Worm (Caenorhabditis elegans) whole organism, L4 larva: Measurements from ENCODE around the gene hda-2.
A peak's percentile ranks its signal among the peaks of the same experiment; 100 is the strongest.

Experiments used
- D1046.2 ChIP-seq: fragments of 200-800 bp; sonication (Bioruptor generic); IDR thresholded peaks from 2 replicates; pipeline ENCODE4 v1.3.6; 2022; ENCODE audit warnings: missing genetic modification characterization, missing compliant biosample characterization
- F26F4.8 ChIP-seq: fragments of 200-800 bp; sonication (Bioruptor generic); conservative IDR thresholded peaks from 2 replicates; pipeline ENCODE4 v1.3.6; 2022; ENCODE audit warnings: missing genetic modification characterization, missing compliant biosample characterization
- F49E8.2 ChIP-seq: sonication (generic microtip); optimal IDR thresholded peaks from 2 replicates; lab custom pipeline; 2016; ENCODE audit warnings: missing compliant biosample characterization, mild to moderate bottlenecking, missing genetic modification characterization, borderline replicate concordance
- Y75B8A.6 ChIP-seq: fragments of 200-800 bp; sonication (Bioruptor generic); IDR thresholded peaks from 2 replicates; pipeline ENCODE4 v1.3.6; 2022; ENCODE audit warnings: missing genetic modification reagents, missing genetic modification characterization, missing compliant biosample characterization
- ZK337.2 ChIP-seq: fragments of 200-800 bp; sonication (Bioruptor generic); IDR thresholded peaks from 2 replicates; pipeline ENCODE4 v1.3.6; 2022; ENCODE audit warnings: missing genetic modification reagents, missing genetic modification characterization, missing compliant biosample characterization
- ZK546.5 ChIP-seq, 2 experiments: sonication (generic microtip); optimal IDR thresholded peaks; 2 replicates each; lab custom pipeline; 2017; ENCODE audit warnings: missing biosample characterization in 2 of 2, missing genetic modification characterization in 2 of 2
- aha-1 ChIP-seq: fragments of 150-350 bp; peaks from one replicate; lab custom pipeline; 2014; ENCODE audit warnings: missing biosample characterization, missing genetic modification characterization
- ama-1 ChIP-seq: fragments of 150-350 bp; optimal IDR thresholded peaks from 2 replicates; lab custom pipeline; 2014; ENCODE audit warnings: inconsistent platforms, mixed read lengths
- ceh-20 ChIP-seq: fragments of 200-800 bp; sonication (Bioruptor generic); IDR thresholded peaks from 2 replicates; pipeline ENCODE4 v1.3.6; 2022; ENCODE audit warnings: missing genetic modification reagents, missing genetic modification characterization, missing compliant biosample characterization
- daf-12 ChIP-seq: fragments of 150-350 bp; optimal IDR thresholded peaks from 2 replicates; lab custom pipeline; 2014; ENCODE audit warnings: missing biosample characterization, missing genetic modification reagents, missing genetic modification characterization
- daf-16 ChIP-seq, 3 experiments: sonication (generic microtip); optimal IDR thresholded peaks; 2 replicates each; lab custom pipeline; 2016 to 2017; ENCODE audit warnings: missing genetic modification characterization in 3 of 3, missing genetic modification reagents in 3 of 3, mild to moderate bottlenecking in 2 of 3, missing compliant biosample characterization in 2 of 3, missing biosample characterization in 1 of 3, moderate library complexity in 1 of 3
- dmd-6 ChIP-seq: fragments of 200-800 bp; sonication (Bioruptor generic); IDR thresholded peaks from 2 replicates; pipeline ENCODE4 v1.3.6; 2022; ENCODE audit warnings: missing genetic modification reagents, missing genetic modification characterization, missing compliant biosample characterization
- dve-1 ChIP-seq: sonication (generic microtip); optimal IDR thresholded peaks from 2 replicates; lab custom pipeline; 2017; ENCODE audit warnings: antibody characterized with exemption, mild to moderate bottlenecking, missing genetic modification characterization, missing compliant biosample characterization; ENCODE audit not compliant: insufficient read depth
- egl-27 ChIP-seq: sonication (generic microtip); optimal IDR thresholded peaks from 3 replicates; lab custom pipeline; 2017; ENCODE audit warnings: missing biosample characterization, missing genetic modification reagents, missing genetic modification characterization
- gei-8 ChIP-seq: fragments of 200-800 bp; sonication (Bioruptor generic); optimal IDR thresholded peaks from 2 replicates; lab custom pipeline; 2018; ENCODE audit warnings: mild to moderate bottlenecking, missing genetic modification characterization, missing compliant biosample characterization
- hlh-11 ChIP-seq: fragments of 200-800 bp; sonication (Bioruptor generic); optimal IDR thresholded peaks from 2 replicates; lab custom pipeline; 2018; ENCODE audit warnings: mild to moderate bottlenecking, missing genetic modification characterization, missing compliant biosample characterization
- hlh-30 ChIP-seq: sonication (generic microtip); optimal IDR thresholded peaks from 2 replicates; lab custom pipeline; 2017; ENCODE audit warnings: antibody characterized with exemption, mild to moderate bottlenecking, missing genetic modification characterization, missing compliant biosample characterization; ENCODE audit not compliant: insufficient read depth
- lin-1 ChIP-seq: fragments of 200-800 bp; sonication (Bioruptor generic); IDR thresholded peaks from 2 replicates; pipeline ENCODE4 v1.3.6; 2022; ENCODE audit warnings: missing genetic modification reagents, missing genetic modification characterization, missing compliant biosample characterization
- lin-29 ChIP-seq: fragments of 200-800 bp; sonication (Bioruptor generic); IDR thresholded peaks from 2 replicates; pipeline ENCODE4 v1.3.6; 2022; ENCODE audit warnings: missing genetic modification reagents, missing genetic modification characterization, missing compliant biosample characterization
- lin-38 ChIP-seq: fragments of 200-800 bp; sonication (Bioruptor generic); IDR thresholded peaks from 2 replicates; pipeline ENCODE4 v1.3.6; 2022; ENCODE audit warnings: missing genetic modification reagents, missing genetic modification characterization, missing compliant biosample characterization
- madf-9 ChIP-seq: fragments of 200-800 bp; sonication (Bioruptor generic); conservative IDR thresholded peaks from 2 replicates; pipeline ENCODE4 v1.3.6; 2022; ENCODE audit warnings: missing genetic modification reagents, missing genetic modification characterization, missing compliant biosample characterization
- mdl-1 ChIP-seq, 2 experiments: fragments of 150-350 bp in 1 of 2; sonication (generic microtip) in 1 of 2; optimal IDR thresholded peaks; 2 replicates each; lab custom pipeline; 2014 to 2017; ENCODE audit warnings: missing biosample characterization in 2 of 2, missing genetic modification characterization in 2 of 2
- mes-2 ChIP-seq: sonication (generic microtip); optimal IDR thresholded peaks from 2 replicates; lab custom pipeline; 2016; ENCODE audit warnings: missing genotype, mild to moderate bottlenecking, missing genetic modification characterization, missing compliant biosample characterization; ENCODE audit not compliant: poor library complexity, severe bottlenecking
- nhr-10 ChIP-seq: fragments of 150-350 bp; optimal IDR thresholded peaks from 2 replicates; lab custom pipeline; 2014; ENCODE audit warnings: missing biosample characterization, missing genetic modification characterization
- nhr-237 ChIP-seq: sonication (generic microtip); optimal IDR thresholded peaks from 2 replicates; lab custom pipeline; 2017; ENCODE audit warnings: missing biosample characterization, missing genetic modification characterization
- nhr-28 ChIP-seq: fragments of 150-350 bp; optimal IDR thresholded peaks from 2 replicates; lab custom pipeline; 2014; ENCODE audit warnings: missing biosample characterization, missing genetic modification characterization
- nhr-48 ChIP-seq: sonication (generic microtip); optimal IDR thresholded peaks from 2 replicates; lab custom pipeline; 2016; ENCODE audit warnings: mild to moderate bottlenecking, missing genetic modification characterization, missing compliant biosample characterization
- php-3 ChIP-seq: fragments of 200-800 bp; sonication (Bioruptor generic); IDR thresholded peaks from 2 replicates; pipeline ENCODE4 v1.3.6; 2022; ENCODE audit warnings: missing genetic modification reagents, missing genetic modification characterization, missing compliant biosample characterization
- pqm-1 ChIP-seq: sonication (generic microtip); optimal IDR thresholded peaks from 2 replicates; lab custom pipeline; 2017; ENCODE audit warnings: missing biosample characterization, missing genetic modification characterization
- rbr-2 ChIP-seq: sonication (generic microtip); optimal IDR thresholded peaks from 2 replicates; lab custom pipeline; 2016; ENCODE audit warnings: missing genotype, missing genetic modification characterization, missing compliant biosample characterization
- set-16 ChIP-seq: fragments of 200-800 bp; sonication (Bioruptor generic); IDR thresholded peaks from 2 replicates; pipeline ENCODE4 v1.3.6; 2022; ENCODE audit warnings: missing genetic modification reagents, missing genetic modification characterization, missing compliant biosample characterization
- tra-1 ChIP-seq: fragments of 200-800 bp; sonication (Bioruptor generic); IDR thresholded peaks from 2 replicates; pipeline ENCODE4 v1.3.6; 2022; ENCODE audit warnings: missing genetic modification reagents, missing genetic modification characterization, missing compliant biosample characterization
- unc-62 ChIP-seq, 3 experiments: fragments of 150-350 bp in 1 of 3; sonication (generic microtip); optimal IDR thresholded peaks in 2 of 3; peaks in 1 of 3; 1 replicate in 1 of 3; 2 replicates in 2 of 3; lab custom pipeline; 2014 to 2017; ENCODE audit warnings: missing biosample characterization in 3 of 3, missing genetic modification characterization in 3 of 3, missing genetic modification reagents in 3 of 3, missing genotype in 1 of 3
- vab-7 ChIP-seq: fragments of 200-800 bp; sonication (Bioruptor generic); IDR thresholded peaks from 2 replicates; pipeline ENCODE4 v1.3.6; 2022; ENCODE audit warnings: missing genetic modification reagents, missing genetic modification characterization, missing compliant biosample characterization

hda-2 gene

ce11 chrII:8035667-8036066 is 13.3 kb upstream of the hda-2 start, which contains the start of gene sap-49:
Gene sap-49 (minus strand): TSS chrII:8035767.
- TF ChIP-seq lin-38 (GFP tag; lab: Robert Waterston, UW) (0 out of 2 replicates have a peak, but pooled peaks have one; percentile 5), nhr-237 (tag; lab: Kevin White, UChicago) (no peak)

- TF ChIP-seq ZK337.2 (GFP tag; lab: Robert Waterston, UW) (no peak), set-16 (GFP tag; lab: Robert Waterston, UW) (peak; percentile 79), D1046.2 (GFP tag; lab: Robert Waterston, UW) (no peak), F49E8.2 (tag; lab: Kevin White, UChicago) (no peak), dmd-6 (GFP tag; lab: Robert Waterston, UW) (no peak), F26F4.8 (GFP tag; lab: Robert Waterston, UW) (no peak), lin-29 (GFP tag; lab: Robert Waterston, UW) (0 out of 2 replicates have a peak, but pooled peaks have one; percentile 20), egl-27 (tag; lab: Kevin White, UChicago) (no peak)
Measured at ce11 chrII:8034617-8035016, 12.3 kb upstream of the hda-2 start.

ce11 chrII:8034008-8034407 is 11.6 kb upstream of the hda-2 start:
- TF ChIP-seq hlh-30 (tag; lab: Kevin White, UChicago) (peak; percentile 20), lin-1 (GFP tag; lab: Robert Waterston, UW) (0 out of 2 replicates have a peak, but pooled peaks have one; percentile 26), ama-1 (lab: Kevin White, UChicago) (peak; percentile 10), tra-1 (GFP tag; lab: Robert Waterston, UW) (peak; percentile 66; the same call in 1 of the 2 replicates), dve-1 (tag; lab: Kevin White, UChicago) (peak; percentile 25), hlh-11 (tag; lab: Kevin White, UChicago) (peak; percentile 39), dmd-6 (GFP tag; lab: Robert Waterston, UW) (peak; percentile 85), mdl-1 (tag; optimal IDR thresholded peaks at IDR 0.05; lab: Kevin White, UChicago) (peak in 1 of 2 experiments; percentile 5), nhr-48 (tag; lab: Kevin White, UChicago) (peak; percentile 19), vab-7 (GFP tag; lab: Robert Waterston, UW) (no peak), nhr-28 (tag; lab: Kevin White, UChicago) (peak; percentile 21), unc-62 (GFP tag; optimal IDR thresholded peaks at IDR 0.05 in 1 of 2; lab: Kevin White, UChicago) (no peak), unc-62 (tag; optimal IDR thresholded peaks at IDR 0.05; lab: Kevin White, UChicago) (no peak), pqm-1 (tag; lab: Kevin White, UChicago) (peak; percentile 17), rbr-2 (tag; lab: Kevin White, UChicago) (no peak), php-3 (GFP tag; lab: Robert Waterston, UW) (peak; percentile 55), nhr-10 (tag; lab: Kevin White, UChicago) (no peak), daf-16 (GFP tag; optimal IDR thresholded peaks at IDR 0.05; lab: Kevin White, UChicago) (no peak), daf-16 (tag; optimal IDR thresholded peaks at IDR 0.05; lab: Kevin White, UChicago) (peak; percentile 13), ZK546.5 (tag; optimal IDR thresholded peaks at IDR 0.05; lab: Kevin White, UChicago) (no peak), Y75B8A.6 (GFP tag; lab: Robert Waterston, UW) (no peak), daf-12 (no peak), gei-8 (GFP tag; lab: Kevin White, UChicago) (no peak), ceh-20 (GFP tag; lab: Robert Waterston, UW) (peak; percentile 68; the same call in 1 of the 2 replicates), mes-2 (tag; lab: Kevin White, UChicago) (peak; percentile 10), madf-9 (GFP tag; lab: Robert Waterston, UW) (peak; percentile 14; the same call in 1 of the 2 replicates), aha-1 (tag; lab: Kevin White, UChicago) (peak; percentile 59)
